Worm (Caenorhabditis elegans): ENCODE results near the gene Y67D8A.2.

Gene Y67D8A.2

ce11 chrIV:3234269-3234668 lies 12.0 kb downstream of the Y67D8A.2 start:
- TF ChIP-seq zip-4 (GFP tag; optimal IDR thresholded peaks at IDR 0.05) (no peak), blmp-1 (tag; optimal IDR thresholded peaks at IDR 0.05) (peak; percentile 99), nhr-20 (tag; optimal IDR thresholded peaks at IDR 0.05) (no peak), nhr-85 (tag) (peak; percentile 70), mep-1 (tag; optimal IDR thresholded peaks at IDR 0.05) (peak; percentile 43), egl-27 (tag; optimal IDR thresholded peaks at IDR 0.05) (no peak), ceh-82 (tag; optimal IDR thresholded peaks at IDR 0.05) (no peak), irx-1 (tag; optimal IDR thresholded peaks at IDR 0.05) (no peak), fkh-8 (tag; optimal IDR thresholded peaks at IDR 0.05) (no peak), xbp-1 (tag; optimal IDR thresholded peaks at IDR 0.05) (no peak), rnt-1 (tag; optimal IDR thresholded peaks at IDR 0.05) (peak; percentile 18), ama-1 (optimal IDR thresholded peaks at IDR 0.05) (no peak), lin-15B (tag; optimal IDR thresholded peaks at IDR 0.05) (no peak), unc-130 (tag; optimal IDR thresholded peaks at IDR 0.05) (no peak), swsn-7 (tag; optimal IDR thresholded peaks at IDR 0.05) (no peak), ztf-4 (tag; optimal IDR thresholded peaks at IDR 0.05) (peak; percentile 58), tlp-1 (tag; optimal IDR thresholded peaks at IDR 0.05) (no peak), elt-3 (tag; optimal IDR thresholded peaks at IDR 0.05) (peak in 2 of 6 experiments; percentile 16 to 34), snu-23 (GFP tag; optimal IDR thresholded peaks at IDR 0.05) (peak; percentile 9)

- TF ChIP-seq snpc-4 (tag; optimal IDR thresholded peaks at IDR 0.05) (no peak), egl-13 (tag; optimal IDR thresholded peaks at IDR 0.05) (peak; percentile 80), unc-86 (tag; optimal IDR thresholded peaks at IDR 0.05) (no peak), nhr-47 (tag; optimal IDR thresholded peaks at IDR 0.05) (peak; percentile 63), nhr-71 (tag; optimal IDR thresholded peaks at IDR 0.05) (peak; percentile 21), fkh-8 (tag; optimal IDR thresholded peaks at IDR 0.05) (peak; percentile 53), nhr-237 (tag; optimal IDR thresholded peaks at IDR 0.05) (no peak), nhr-85 (tag) (peak; percentile 19), hlh-17 (GFP tag; optimal IDR thresholded peaks at IDR 0.05; ENCODE audit: borderline replicate concordance) (no peak), nhr-90 (tag; optimal IDR thresholded peaks at IDR 0.05; ENCODE audit: poor library complexity) (no peak), sptf-1 (tag; optimal IDR thresholded peaks at IDR 0.05) (no peak), nhr-28 (tag; optimal IDR thresholded peaks at IDR 0.05) (no peak), vab-15 (tag; optimal IDR thresholded peaks at IDR 0.05) (no peak), fkh-4 (tag; optimal IDR thresholded peaks at IDR 0.05; ENCODE audit: borderline replicate concordance) (peak; percentile 33), dsc-1 (tag; optimal IDR thresholded peaks at IDR 0.05) (peak; percentile 98), efl-1 (optimal IDR thresholded peaks at IDR 0.05) (no peak), efl-1 (GFP tag; optimal IDR thresholded peaks at IDR 0.05 in 1 of 2) (peak in 1 of 2 experiments; percentile 43), pax-3 (tag; optimal IDR thresholded peaks at IDR 0.05) (peak; percentile 57), elt-2 (tag; optimal IDR thresholded peaks at IDR 0.05) (no peak)
Measured at ce11 chrIV:3246873-3247272, 24.6 kb downstream of the Y67D8A.2 start.

- TF ChIP-seq dpl-1 (GFP tag; optimal IDR thresholded peaks at IDR 0.05) = no peak
- TF ChIP-seq ztf-4 (tag; optimal IDR thresholded peaks at IDR 0.05) = no peak
- TF ChIP-seq F16B12.6 (tag; optimal IDR thresholded peaks at IDR 0.05) = no peak
- no peak for TF ChIP-seq lir-3 (tag; optimal IDR thresholded peaks at IDR 0.05; ENCODE audit: poor library complexity)
- TF ChIP-seq egl-13 (tag; optimal IDR thresholded peaks at IDR 0.05) = peak; percentile 45
- no peak for TF ChIP-seq nhr-11 (tag; optimal IDR thresholded peaks at IDR 0.05)
- no peak for TF ChIP-seq pag-3 (tag; optimal IDR thresholded peaks at IDR 0.05; ENCODE audit: borderline replicate concordance, insufficient read depth)
- TF ChIP-seq nhr-47 (tag; optimal IDR thresholded peaks at IDR 0.05) = peak; percentile 60
- TF ChIP-seq nhr-71 (tag; optimal IDR thresholded peaks at IDR 0.05) = peak; percentile 38
- peak; percentile 53 for TF ChIP-seq sox-4 (tag; optimal IDR thresholded peaks at IDR 0.05)
- TF ChIP-seq efl-1 (optimal IDR thresholded peaks at IDR 0.05) = no peak
- no peak for TF ChIP-seq efl-1 (GFP tag; optimal IDR thresholded peaks at IDR 0.05 in 1 of 2)
- no peak for TF ChIP-seq xbp-1 (tag; optimal IDR thresholded peaks at IDR 0.05)
- TF ChIP-seq fkh-4 (tag; optimal IDR thresholded peaks at IDR 0.05; ENCODE audit: borderline replicate concordance) = peak; percentile 41
- TF ChIP-seq dsc-1 (tag; optimal IDR thresholded peaks at IDR 0.05) = peak; percentile 99
- no peak for TF ChIP-seq aha-1 (tag; optimal IDR thresholded peaks at IDR 0.05)
- TF ChIP-seq lin-15B (tag; optimal IDR thresholded peaks at IDR 0.05) = no peak
- no peak for TF ChIP-seq nhr-84 (tag; optimal IDR thresholded peaks at IDR 0.05)
- peak; percentile 73 for TF ChIP-seq pax-3 (tag; optimal IDR thresholded peaks at IDR 0.05)
- TF ChIP-seq nhr-77 (tag; optimal IDR thresholded peaks at IDR 0.05) = no peak
- TF ChIP-seq lsy-2 (tag; optimal IDR thresholded peaks at IDR 0.05) = no peak
- no peak for TF ChIP-seq ama-1 (optimal IDR thresholded peaks at IDR 0.05)
- no peak for TF ChIP-seq ceh-88 (GFP tag; IDR thresholded peaks at IDR 0.05)
- no peak for TF ChIP-seq unc-30 (tag; optimal IDR thresholded peaks at IDR 0.05)
- TF ChIP-seq mef-2 (tag; optimal IDR thresholded peaks at IDR 0.05) = no peak
- TF ChIP-seq vab-15 (tag; optimal IDR thresholded peaks at IDR 0.05) = no peak
- TF ChIP-seq sptf-1 (tag; optimal IDR thresholded peaks at IDR 0.05) = no peak
Measured at ce11 chrIV:3250020-3250419, 27.8 kb downstream of the Y67D8A.2 start.
